Fruit fly (Drosophila melanogaster): Measurements from ENCODE around the gene Rcd5.

- TF ChIP-seq psq (optimal IDR thresholded peaks at IDR 0.05) (no peak), Dll (optimal IDR thresholded peaks at IDR 0.05) (no peak)
Observed at dm6 chr3L:4001500-4001899, 38.8 kb upstream of the Rcd5 start.

Measured in whole organism.